Worm (Caenorhabditis elegans) whole organism, L4 larva: ENCODE data around the gene ZC239.22.

Experiments
- R02D3.7 ChIP-seq: fragments of 150-350 bp; sonication (generic microtip); optimal IDR thresholded peaks from 3 replicates; lab custom pipeline; 2014; ENCODE audit warnings: missing biosample characterization, missing genetic modification characterization
- T26A8.4 ChIP-seq: fragments of 200-800 bp; sonication (Bioruptor generic); IDR thresholded peaks from 2 replicates; pipeline ENCODE4 v1.3.6; 2022; ENCODE audit warnings: missing genetic modification characterization, missing compliant biosample characterization
- ZK337.2 ChIP-seq: fragments of 200-800 bp; sonication (Bioruptor generic); IDR thresholded peaks from 2 replicates; pipeline ENCODE4 v1.3.6; 2022; ENCODE audit warnings: missing genetic modification reagents, missing genetic modification characterization, missing compliant biosample characterization
- aha-1 ChIP-seq: fragments of 150-350 bp; peaks from one replicate; lab custom pipeline; 2014; ENCODE audit warnings: missing biosample characterization, missing genetic modification characterization
- ceh-44 ChIP-seq: fragments of 200-800 bp; sonication (Bioruptor generic); IDR thresholded peaks from 2 replicates; pipeline ENCODE4 v1.3.6; 2022; ENCODE audit warnings: missing genetic modification reagents, missing genetic modification characterization, missing compliant biosample characterization
- ceh-82 ChIP-seq: sonication (generic microtip); optimal IDR thresholded peaks from 2 replicates; lab custom pipeline; 2017; ENCODE audit warnings: missing biosample characterization, missing genetic modification characterization
- daf-12 ChIP-seq: fragments of 150-350 bp; optimal IDR thresholded peaks from 2 replicates; lab custom pipeline; 2014; ENCODE audit warnings: missing biosample characterization, missing genetic modification reagents, missing genetic modification characterization
- daf-16 ChIP-seq, 3 experiments: sonication (generic microtip); optimal IDR thresholded peaks; 2 replicates each; lab custom pipeline; 2016 to 2017; ENCODE audit warnings: missing genetic modification characterization in 3 of 3, missing genetic modification reagents in 3 of 3, mild to moderate bottlenecking in 2 of 3, missing compliant biosample characterization in 2 of 3, missing biosample characterization in 1 of 3, moderate library complexity in 1 of 3
- dmd-6 ChIP-seq: fragments of 200-800 bp; sonication (Bioruptor generic); IDR thresholded peaks from 2 replicates; pipeline ENCODE4 v1.3.6; 2022; ENCODE audit warnings: missing genetic modification reagents, missing genetic modification characterization, missing compliant biosample characterization
- dmd-8 ChIP-seq: fragments of 200-800 bp; sonication (Bioruptor generic); IDR thresholded peaks from 2 replicates; pipeline ENCODE4 v1.3.6; 2022; ENCODE audit warnings: missing genetic modification characterization, missing compliant biosample characterization
- dpl-1 ChIP-seq: fragments of 150-350 bp; optimal IDR thresholded peaks from 2 replicates; lab custom pipeline; 2014; ENCODE audit warnings: missing biosample characterization, missing genetic modification reagents, missing genetic modification characterization
- duxl-1 ChIP-seq: sonication (generic microtip); optimal IDR thresholded peaks from 2 replicates; lab custom pipeline; 2016; ENCODE audit warnings: mild to moderate bottlenecking, missing genetic modification characterization, moderate library complexity, missing compliant biosample characterization; ENCODE audit not compliant: poor library complexity
- dve-1 ChIP-seq: sonication (generic microtip); optimal IDR thresholded peaks from 2 replicates; lab custom pipeline; 2017; ENCODE audit warnings: antibody characterized with exemption, mild to moderate bottlenecking, missing genetic modification characterization, missing compliant biosample characterization; ENCODE audit not compliant: insufficient read depth
- egl-27 ChIP-seq: sonication (generic microtip); optimal IDR thresholded peaks from 3 replicates; lab custom pipeline; 2017; ENCODE audit warnings: missing biosample characterization, missing genetic modification reagents, missing genetic modification characterization
- egl-43 ChIP-seq: fragments of 200-800 bp; sonication (Bioruptor generic); IDR thresholded peaks from 2 replicates; pipeline ENCODE4 v1.3.6; 2022; ENCODE audit warnings: missing genetic modification reagents, missing genetic modification characterization, missing compliant biosample characterization
- gei-8 ChIP-seq: fragments of 200-800 bp; sonication (Bioruptor generic); optimal IDR thresholded peaks from 2 replicates; lab custom pipeline; 2018; ENCODE audit warnings: mild to moderate bottlenecking, missing genetic modification characterization, missing compliant biosample characterization
- hlh-11 ChIP-seq: fragments of 200-800 bp; sonication (Bioruptor generic); optimal IDR thresholded peaks from 2 replicates; lab custom pipeline; 2018; ENCODE audit warnings: mild to moderate bottlenecking, missing genetic modification characterization, missing compliant biosample characterization
- hmg-1.1 ChIP-seq: fragments of 200-800 bp; sonication (Bioruptor generic); IDR thresholded peaks from 2 replicates; pipeline ENCODE4 v1.3.6; 2022; ENCODE audit warnings: missing genetic modification reagents, missing genetic modification characterization, missing compliant biosample characterization
- lim-7 ChIP-seq: fragments of 200-800 bp; sonication (Bioruptor generic); IDR thresholded peaks from 2 replicates; pipeline ENCODE4 v1.3.6; 2022; ENCODE audit warnings: missing genetic modification characterization, missing compliant biosample characterization
- lin-38 ChIP-seq: fragments of 200-800 bp; sonication (Bioruptor generic); IDR thresholded peaks from 2 replicates; pipeline ENCODE4 v1.3.6; 2022; ENCODE audit warnings: missing genetic modification reagents, missing genetic modification characterization, missing compliant biosample characterization
- lir-3 ChIP-seq: sonication (generic microtip); optimal IDR thresholded peaks from 2 replicates; lab custom pipeline; 2016; ENCODE audit warnings: mild to moderate bottlenecking, missing genetic modification characterization, missing compliant biosample characterization
- madf-5 ChIP-seq, 2 experiments: fragments of 200-800 bp; sonication (Bioruptor generic); IDR thresholded peaks; 2 replicates each; pipeline ENCODE4 v1.3.6; 2022; ENCODE audit warnings: missing compliant biosample characterization in 2 of 2, missing genetic modification characterization in 2 of 2
- mes-2 ChIP-seq: sonication (generic microtip); optimal IDR thresholded peaks from 2 replicates; lab custom pipeline; 2016; ENCODE audit warnings: missing genotype, mild to moderate bottlenecking, missing genetic modification characterization, missing compliant biosample characterization; ENCODE audit not compliant: poor library complexity, severe bottlenecking
- mxl-3 ChIP-seq: fragments of 200-800 bp; sonication (Bioruptor generic); optimal IDR thresholded peaks from 2 replicates; lab custom pipeline; 2018; ENCODE audit warnings: mild to moderate bottlenecking, missing genetic modification characterization, missing compliant biosample characterization
- nhr-237 ChIP-seq: sonication (generic microtip); optimal IDR thresholded peaks from 2 replicates; lab custom pipeline; 2017; ENCODE audit warnings: missing biosample characterization, missing genetic modification characterization
- nhr-28 ChIP-seq: fragments of 150-350 bp; optimal IDR thresholded peaks from 2 replicates; lab custom pipeline; 2014; ENCODE audit warnings: missing biosample characterization, missing genetic modification characterization
- nhr-41 ChIP-seq: fragments of 200-800 bp; sonication (Bioruptor generic); IDR thresholded peaks from 2 replicates; pipeline ENCODE4 v1.3.6; 2022; ENCODE audit warnings: missing genetic modification reagents, missing genetic modification characterization, missing compliant biosample characterization
- nhr-48 ChIP-seq: sonication (generic microtip); optimal IDR thresholded peaks from 2 replicates; lab custom pipeline; 2016; ENCODE audit warnings: mild to moderate bottlenecking, missing genetic modification characterization, missing compliant biosample characterization
- nhr-6 ChIP-seq: fragments of 150-350 bp; optimal IDR thresholded peaks from 2 replicates; lab custom pipeline; 2014; ENCODE audit warnings: missing biosample characterization, missing genetic modification characterization
- pha-4 ChIP-seq, 2 experiments: fragments of 150-350 bp in 1 of 2; fragments of 200-800 bp in 1 of 2; sonication (Bioruptor generic) in 1 of 2; IDR thresholded peaks in 1 of 2; optimal IDR thresholded peaks in 1 of 2; 2 replicates each; pipeline versions ENCODE4 v1.3.6 to Lab custom; 2014 to 2022; ENCODE audit warnings: missing genetic modification characterization in 2 of 2, missing genetic modification reagents in 2 of 2, missing biosample characterization in 1 of 2, missing compliant biosample characterization in 1 of 2
- snpc-1.2 ChIP-seq: fragments of 200-800 bp; sonication (Bioruptor generic); IDR thresholded peaks from 2 replicates; pipeline ENCODE4 v1.3.6; 2022; ENCODE audit warnings: missing genetic modification reagents, missing genetic modification characterization, missing compliant biosample characterization
- unc-62 ChIP-seq, 3 experiments: fragments of 150-350 bp in 1 of 3; sonication (generic microtip); optimal IDR thresholded peaks in 2 of 3; peaks in 1 of 3; 1 replicate in 1 of 3; 2 replicates in 2 of 3; lab custom pipeline; 2014 to 2017; ENCODE audit warnings: missing biosample characterization in 3 of 3, missing genetic modification characterization in 3 of 3, missing genetic modification reagents in 3 of 3, missing genotype in 1 of 3
- vab-7 ChIP-seq: fragments of 200-800 bp; sonication (Bioruptor generic); IDR thresholded peaks from 2 replicates; pipeline ENCODE4 v1.3.6; 2022; ENCODE audit warnings: missing genetic modification reagents, missing genetic modification characterization, missing compliant biosample characterization
- zfp-3 ChIP-seq: fragments of 200-800 bp; sonication (Bioruptor generic); conservative IDR thresholded peaks from 2 replicates; pipeline ENCODE4 v1.3.6; 2022; ENCODE audit warnings: missing genetic modification reagents, missing genetic modification characterization, missing compliant biosample characterization
- zip-2 ChIP-seq: fragments of 150-350 bp; optimal IDR thresholded peaks from 2 replicates; lab custom pipeline; 2014; ENCODE audit warnings: missing biosample characterization, missing genetic modification characterization
- ztf-11 ChIP-seq: fragments of 150-350 bp; optimal IDR thresholded peaks from 2 replicates; lab custom pipeline; 2014; ENCODE audit warnings: missing biosample characterization, missing genetic modification characterization
- ztf-7 ChIP-seq: fragments of 150-350 bp; optimal IDR thresholded peaks from 2 replicates; lab custom pipeline; 2014; ENCODE audit warnings: missing biosample characterization, missing genetic modification characterization

Gene ZC239.22

DNA sequence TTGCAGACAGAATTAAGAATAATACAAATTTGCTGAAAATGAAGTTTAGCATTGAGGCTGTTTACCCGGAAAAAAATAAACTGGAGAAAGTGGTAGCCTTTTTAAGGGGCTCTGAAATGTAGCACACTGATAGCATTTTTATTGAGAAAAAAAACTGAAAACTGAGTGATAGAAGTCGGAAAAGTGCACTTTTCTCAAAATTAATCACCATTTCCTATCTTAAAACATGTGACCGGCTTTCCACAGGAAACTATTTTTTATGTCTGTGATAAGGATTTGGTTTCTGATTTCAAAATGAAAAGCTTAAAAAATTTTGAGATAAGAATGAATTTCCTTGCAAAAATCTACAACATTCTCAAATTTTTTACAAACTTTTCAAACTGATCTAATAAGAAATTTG, at the start of gene ZC239.22:
TSS of gene ZC239.22 (minus strand) at position 101 of the 400 bp plus-strand sequence.
- TF ChIP-seq aha-1 (tag; lab: Kevin White, UChicago): peak; percentile 21
- TF ChIP-seq dmd-8: no peak
- TF ChIP-seq, all 104 proteins: peak for 1

DNA sequence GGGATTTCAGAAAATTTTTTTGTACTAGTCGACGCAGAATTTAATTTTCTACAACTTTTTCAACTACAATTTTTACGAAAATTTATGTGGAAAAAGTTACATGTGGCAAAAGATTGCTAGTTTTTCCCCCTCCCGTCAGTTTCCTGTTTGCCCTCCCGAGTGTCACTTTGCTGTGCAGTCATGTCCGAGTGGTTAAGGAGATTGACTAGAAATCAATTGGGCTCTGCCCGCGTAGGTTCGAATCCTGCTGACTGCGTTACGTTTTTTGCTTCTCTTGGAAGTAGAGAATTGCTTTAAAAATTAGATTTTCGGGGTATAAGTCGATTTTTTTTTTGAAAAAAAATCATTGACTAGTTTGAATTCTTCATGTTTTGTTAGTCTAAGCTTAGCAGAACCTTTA, 47.2 kb upstream of the ZC239.22 start:
- TF ChIP-seq ztf-7 (tag; lab: Kevin White, UChicago) (no peak), snpc-1.2 (GFP tag; lab: Robert Waterston, UW) (0 out of 2 replicates have a peak, but pooled peaks have one; percentile 45), dmd-8 (0 out of 2 replicates have a peak, but pooled peaks have one; percentile 45), vab-7 (peak; percentile 57; the same call in 1 of the 2 replicates), hmg-1.1 (GFP tag; lab: Robert Waterston, UW) (0 out of 2 replicates have a peak, but pooled peaks have one; percentile 10), gei-8 (no peak), madf-5 (GFP tag; IDR thresholded peaks at IDR 0.05; lab: Robert Waterston, UW) (peak in 1 of 2 experiments; percentile 55; a peak in 1 of 4 replicates), ceh-44 (GFP tag; lab: Robert Waterston, UW) (0 out of 2 replicates have a peak, but pooled peaks have one; percentile 22), lin-38 (GFP tag; lab: Robert Waterston, UW) (peak; percentile 56), T26A8.4 (0 out of 2 replicates have a peak, but pooled peaks have one; percentile 26), dmd-6 (peak; percentile 28; the same call in 1 of the 2 replicates), egl-43 (GFP tag; lab: Robert Waterston, UW) (0 out of 2 replicates have a peak, but pooled peaks have one; percentile 61), duxl-1 (peak; percentile 61), daf-16 (GFP tag; optimal IDR thresholded peaks at IDR 0.05; lab: Kevin White, UChicago) (peak in 1 of 2 experiments; percentile 21), daf-16 (tag; optimal IDR thresholded peaks at IDR 0.05; lab: Kevin White, UChicago) (no peak), mxl-3 (GFP tag; lab: Kevin White, UChicago) (no peak), pha-4 (GFP tag; IDR thresholded peaks at IDR 0.05; lab: Robert Waterston, UW) (peak; percentile 53; the same call in 1 of the 2 replicates), pha-4 (tag; optimal IDR thresholded peaks at IDR 0.05; lab: Kevin White, UChicago) (no peak), lim-7 (GFP tag; lab: Robert Waterston, UW) (peak; percentile 70), mes-2 (tag; lab: Kevin White, UChicago) (peak; percentile 55), dve-1 (peak; percentile 27), unc-62 (GFP tag; optimal IDR thresholded peaks at IDR 0.05 in 1 of 2; lab: Kevin White, UChicago) (no peak), unc-62 (tag; optimal IDR thresholded peaks at IDR 0.05; lab: Kevin White, UChicago) (no peak), lir-3 (tag; lab: Kevin White, UChicago) (no peak), zfp-3 (GFP tag; lab: Robert Waterston, UW) (0 out of 2 replicates have a peak, but pooled peaks have one; percentile 43)

DNA sequence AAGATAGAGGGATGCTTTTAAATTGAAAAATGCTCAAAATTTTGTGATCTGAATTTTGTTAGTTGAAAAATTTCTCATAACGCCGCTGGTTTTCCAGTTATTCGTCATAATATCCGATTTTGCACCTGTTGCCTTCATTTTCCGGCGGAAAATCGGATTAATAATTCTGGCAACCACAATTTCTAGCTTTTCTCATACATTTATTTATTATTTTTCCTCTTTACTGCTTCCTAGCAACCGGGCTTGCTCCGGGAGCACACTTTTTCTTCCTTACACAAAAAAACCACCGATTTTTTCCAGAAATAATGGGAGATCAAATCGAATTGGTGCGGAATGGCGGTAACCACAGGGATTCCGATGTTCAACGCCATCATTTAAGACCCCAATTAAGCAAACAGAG, 46.7 kb upstream of the ZC239.22 start, which contains the start of gene F02E11.7:
TSS of gene F02E11.7 (plus strand) at position 301 of the 400 bp plus-strand sequence.
- TF ChIP-seq nhr-41 (GFP tag; lab: Robert Waterston, UW): no peak
- no peak for TF ChIP-seq ztf-11 (tag; lab: Kevin White, UChicago)
- TF ChIP-seq nhr-28 (tag; lab: Kevin White, UChicago): no peak
- TF ChIP-seq ceh-44 (GFP tag; lab: Robert Waterston, UW): no peak
- TF ChIP-seq daf-12 (tag; lab: Kevin White, UChicago): no peak
- no peak for TF ChIP-seq ZK337.2 (GFP tag; lab: Robert Waterston, UW)
- no peak for TF ChIP-seq ceh-82 (tag; lab: Kevin White, UChicago)
- no peak for TF ChIP-seq snpc-1.2 (GFP tag; lab: Robert Waterston, UW)
- TF ChIP-seq hlh-11 (tag; lab: Kevin White, UChicago): no peak
- TF ChIP-seq, all 104 proteins: peak for 0

DNA sequence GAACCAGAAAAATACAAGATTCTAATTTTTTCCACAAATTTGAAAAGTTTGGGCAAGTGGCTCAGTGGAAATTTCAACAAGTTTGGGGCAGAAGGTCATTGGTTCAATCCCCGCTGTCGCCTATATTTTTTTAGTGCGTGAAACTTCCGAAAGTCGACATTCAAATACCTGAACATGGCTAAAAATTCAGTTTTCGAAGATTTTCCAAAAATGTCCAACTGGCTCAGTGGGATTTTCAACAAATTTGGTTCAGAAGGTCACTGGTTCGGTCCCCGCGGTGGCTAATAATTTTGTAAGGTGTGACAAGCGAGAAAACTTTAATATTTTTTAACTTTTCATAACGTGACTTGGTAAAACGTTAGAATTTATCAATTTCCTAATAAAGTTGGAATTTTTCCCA, 44.1 kb upstream of the ZC239.22 start:
- TF ChIP-seq nhr-6 (tag; lab: Kevin White, UChicago) (no peak), gei-8 (no peak), nhr-48 (tag; lab: Kevin White, UChicago) (no peak), egl-27 (no peak), zip-2 (tag; lab: Kevin White, UChicago) (no peak), nhr-237 (tag; lab: Kevin White, UChicago) (no peak), dpl-1 (GFP tag; lab: Kevin White, UChicago) (no peak), R02D3.7 (tag; lab: Kevin White, UChicago) (no peak)
- TF ChIP-seq, all 104 proteins: peak for 0
